Fruit fly (Drosophila melanogaster): ENCODE data around the gene CG5402.

Gene CG5402

dm6 chr3R:27478375-27478774, 24.4 kb downstream of the CG5402 start, which contains the start of gene Cyp6a18:
Gene Cyp6a18 (plus strand): TSS chr3R:27478675.
- TF ChIP-seq Jra (GFP tag; optimal IDR thresholded peaks at IDR 0.05), result no peak
- no peak for TF ChIP-seq pan (optimal IDR thresholded peaks at IDR 0.05)
- no peak for TF ChIP-seq Myc (optimal IDR thresholded peaks at IDR 0.05)
- TF ChIP-seq psq (GFP tag; optimal IDR thresholded peaks at IDR 0.05), result no peak

DNA sequence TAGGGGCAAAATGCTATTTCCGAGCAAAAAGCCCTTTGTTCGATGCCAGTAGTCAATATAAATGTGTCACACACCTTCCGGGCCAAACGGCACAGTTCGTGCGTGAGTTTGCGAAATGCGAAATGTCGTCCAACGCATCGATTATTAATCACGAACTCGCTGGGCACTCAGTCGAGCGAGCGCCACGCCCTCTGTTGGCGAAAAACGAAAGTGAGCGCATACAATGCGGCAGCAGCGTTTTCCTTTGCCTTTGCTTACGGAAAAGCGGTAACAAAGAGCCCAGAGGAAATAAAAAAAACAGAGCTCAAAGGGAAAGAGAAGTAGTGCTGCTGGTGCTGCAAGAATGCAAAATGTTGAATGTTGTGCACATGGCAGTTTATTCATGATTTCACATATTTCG, 25.2 kb downstream of the CG5402 start:
- TF ChIP-seq fru (GFP tag; optimal IDR thresholded peaks at IDR 0.05) (no peak), usp (GFP tag; optimal IDR thresholded peaks at IDR 0.05) (no peak), sv (GFP tag; optimal IDR thresholded peaks at IDR 0.05) (no peak)

dm6 chr3R:27463889-27464288, 38.9 kb downstream of the CG5402 start, which contains the start of gene CG13978:
Gene CG13978 (plus strand): TSS chr3R:27464189.
- TF ChIP-seq br (GFP tag; optimal IDR thresholded peaks at IDR 0.05) (no peak), dsf (GFP tag; optimal IDR thresholded peaks at IDR 0.05; ENCODE audit: borderline replicate concordance) (no peak), psq (GFP tag; optimal IDR thresholded peaks at IDR 0.05) (no peak), h (GFP tag; optimal IDR thresholded peaks at IDR 0.05) (no peak), CrebA (GFP tag; optimal IDR thresholded peaks at IDR 0.05; ENCODE audit: borderline replicate concordance) (no peak), Rel (GFP tag; optimal IDR thresholded peaks at IDR 0.05) (no peak), Rel (tag; optimal IDR thresholded peaks at IDR 0.05) (no peak), foxo (GFP tag; optimal IDR thresholded peaks at IDR 0.05) (no peak), Hnf4 (GFP tag; optimal IDR thresholded peaks at IDR 0.05) (no peak), brk (GFP tag; optimal IDR thresholded peaks at IDR 0.05) (no peak), CG32264 (GFP tag; optimal IDR thresholded peaks at IDR 0.05) (no peak), Hr78 (GFP tag; optimal IDR thresholded peaks at IDR 0.05) (no peak), N (GFP tag; optimal IDR thresholded peaks at IDR 0.05) (no peak)

DNA sequence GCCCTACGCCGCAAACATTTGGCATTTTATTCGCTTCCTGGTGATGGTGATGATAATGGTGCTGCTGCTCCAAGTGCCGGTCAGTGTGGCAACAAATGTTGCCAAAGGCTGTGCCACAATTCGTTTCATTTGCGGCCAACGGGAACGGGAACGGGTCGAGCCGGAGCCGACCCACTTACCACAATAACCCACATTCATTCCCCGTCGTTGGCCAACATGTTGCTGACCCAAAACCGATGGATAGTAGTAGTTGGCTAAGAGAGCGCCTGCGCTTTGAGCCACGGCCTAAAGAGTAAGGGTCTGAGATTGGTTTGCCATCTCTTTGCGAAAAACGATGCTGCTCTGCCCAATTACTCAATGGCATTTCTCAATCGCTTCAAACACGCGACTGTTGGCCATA, 39.8 kb downstream of the CG5402 start:
- TF ChIP-seq fru (GFP tag; optimal IDR thresholded peaks at IDR 0.05) (no peak), jim (GFP tag; optimal IDR thresholded peaks at IDR 0.05) (no peak), dsf (GFP tag; optimal IDR thresholded peaks at IDR 0.05; ENCODE audit: borderline replicate concordance) (no peak), Dif (GFP tag; optimal IDR thresholded peaks at IDR 0.05; ENCODE audit: partially characterized antibody) (no peak), Rel (GFP tag; optimal IDR thresholded peaks at IDR 0.05) (no peak), Rel (tag; optimal IDR thresholded peaks at IDR 0.05) (no peak), pan (optimal IDR thresholded peaks at IDR 0.05) (no peak), brk (GFP tag; optimal IDR thresholded peaks at IDR 0.05) (no peak), CrebA (GFP tag; optimal IDR thresholded peaks at IDR 0.05; ENCODE audit: borderline replicate concordance) (no peak), woc (GFP tag; optimal IDR thresholded peaks at IDR 0.05) (no peak), Abd-B (GFP tag; optimal IDR thresholded peaks at IDR 0.05) (no peak), Myc (optimal IDR thresholded peaks at IDR 0.05) (no peak), OdsH (GFP tag; optimal IDR thresholded peaks at IDR 0.05) (no peak)
